Fruit fly (Drosophila melanogaster) Kc167 (cell line): ENCODE data around the gene CG11858.

Experiments
- Myc ChIP-seq: fragments of >200 bp; optimal IDR thresholded peaks from 2 replicates; lab custom pipeline; 2017; ENCODE audit warnings: missing external identifiers
- Sin3A ChIP-seq: fragments of >200 bp; optimal IDR thresholded peaks from 2 replicates; lab custom pipeline; 2018; ENCODE audit warnings: missing external identifiers
- h ChIP-seq: fragments of >200 bp; optimal IDR thresholded peaks from 3 replicates; lab custom pipeline; 2018; ENCODE audit warnings: missing external identifiers
- insv ChIP-seq: fragments of >200 bp; optimal IDR thresholded peaks from 3 replicates; lab custom pipeline; 2018; ENCODE audit warnings: missing external identifiers
- psq ChIP-seq: fragments of >200 bp; optimal IDR thresholded peaks from 2 replicates; lab custom pipeline; 2017; ENCODE audit warnings: missing external identifiers
- ttk ChIP-seq: sonication (Bioruptor generic); optimal IDR thresholded peaks from 2 replicates; lab custom pipeline; 2017; ENCODE audit warnings: missing external identifiers

Gene CG11858

DNA sequence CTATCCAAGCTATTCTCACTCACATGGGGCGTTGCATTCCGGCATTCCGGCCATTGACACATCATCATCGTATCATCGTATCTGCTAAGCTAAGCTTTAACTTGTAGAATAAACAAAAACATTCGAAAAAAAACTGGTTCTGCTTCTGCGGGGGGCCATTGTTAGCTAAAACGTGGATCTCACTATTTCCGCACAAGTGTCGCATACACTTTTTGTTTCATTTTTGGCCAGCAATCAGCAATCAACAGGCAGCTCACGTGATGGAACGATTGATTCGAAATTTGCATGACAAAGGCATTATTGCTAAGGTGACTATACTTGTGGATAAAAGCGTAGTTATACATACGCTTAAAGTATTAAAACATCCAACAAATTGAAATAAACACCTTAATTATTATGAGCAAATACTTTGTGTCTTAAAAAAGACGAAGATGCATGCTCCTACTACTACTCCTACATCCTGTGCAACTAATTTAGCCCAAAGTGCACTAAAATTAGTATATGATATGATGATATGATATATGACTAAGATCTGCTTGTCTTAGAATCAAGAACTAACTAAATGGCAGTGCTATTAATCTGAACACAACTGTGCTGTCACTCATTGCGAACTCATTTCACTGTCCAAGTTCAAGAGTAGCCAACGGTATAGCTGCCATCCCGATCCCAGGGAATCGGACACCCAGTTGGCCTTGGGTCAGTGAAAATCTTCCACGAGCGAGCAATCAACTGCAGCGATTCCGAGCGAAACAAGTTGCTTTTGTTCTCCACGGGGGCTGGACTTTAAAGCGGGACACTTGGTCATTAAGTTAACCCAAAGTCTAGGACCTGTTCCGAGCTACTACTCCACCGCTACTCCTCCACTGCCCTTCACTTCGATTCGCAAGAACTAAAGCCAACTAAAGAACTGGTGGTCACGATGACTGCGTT is 23.5 kb upstream of the CG11858 start:
- TF ChIP-seq h (lab: Kevin White, UChicago) (no peak), psq (no peak), ttk (lab: Kevin White, UChicago) (no peak), insv (lab: Kevin White, UChicago) (no peak), Myc (no peak), Sin3A (lab: Kevin White, UChicago) (no peak)

DNA sequence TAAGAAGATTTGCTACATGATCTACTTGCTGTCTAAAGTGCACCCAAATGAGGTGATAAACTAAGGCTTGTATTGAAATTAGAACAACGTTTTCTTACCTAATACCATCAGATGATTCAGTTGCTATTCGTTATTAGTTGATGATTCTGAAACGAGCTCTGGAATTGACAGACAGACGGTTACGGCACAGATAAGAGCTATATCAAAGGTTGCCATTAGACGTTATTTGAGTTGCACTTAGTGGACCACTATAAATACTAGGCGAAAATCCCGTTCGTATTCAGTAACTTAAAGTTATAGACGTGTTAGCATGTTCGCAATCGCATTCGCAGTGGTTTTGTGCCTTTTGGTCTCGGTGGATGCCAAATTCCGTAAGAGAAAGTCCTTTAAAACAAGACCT is 22.7 kb upstream of the CG11858 start, which contains the start of gene to:
Gene to (plus strand): TSS at position 301 of the 400 bp plus-strand sequence.
- TF ChIP-seq Sin3A (lab: Kevin White, UChicago) (no peak), psq (no peak), h (lab: Kevin White, UChicago) (no peak), insv (lab: Kevin White, UChicago) (no peak), Myc (no peak), ttk (lab: Kevin White, UChicago) (no peak)

DNA sequence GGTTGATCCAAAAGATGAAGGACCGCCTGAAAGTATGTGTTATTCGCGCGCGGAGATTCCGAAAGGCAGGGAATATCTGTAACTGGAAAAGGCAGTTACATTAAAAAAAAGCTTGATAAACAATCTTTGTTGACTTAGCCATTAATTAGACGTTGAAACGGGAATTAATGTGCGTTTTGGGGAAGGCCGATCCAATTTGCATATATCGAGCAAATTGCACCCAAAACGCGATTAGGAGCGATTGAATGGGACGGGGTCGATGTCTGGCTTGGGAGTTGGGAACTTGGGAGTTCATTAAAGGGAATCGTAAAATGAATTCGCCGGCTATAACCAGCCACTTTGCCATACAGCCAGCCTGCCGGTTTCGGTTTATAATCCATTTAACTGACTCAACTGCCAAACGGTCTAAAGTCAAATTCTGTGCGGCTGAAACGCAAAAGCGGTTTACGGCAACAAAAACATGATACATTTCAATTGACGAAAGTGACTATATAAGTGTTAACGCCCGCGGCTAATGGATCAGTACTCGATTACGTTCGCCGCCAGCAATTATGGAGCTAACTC is 21.0 kb upstream of the CG11858 start, which contains the start of gene CG11854:
Gene CG11854 (plus strand): TSS at position 514 of the 564 bp plus-strand sequence.
- TF ChIP-seq Sin3A (lab: Kevin White, UChicago) = no peak
- no peak for TF ChIP-seq ttk (lab: Kevin White, UChicago)
- TF ChIP-seq Myc = no peak
- TF ChIP-seq insv (lab: Kevin White, UChicago) = no peak
- no peak for TF ChIP-seq h (lab: Kevin White, UChicago)
- TF ChIP-seq psq = no peak

DNA sequence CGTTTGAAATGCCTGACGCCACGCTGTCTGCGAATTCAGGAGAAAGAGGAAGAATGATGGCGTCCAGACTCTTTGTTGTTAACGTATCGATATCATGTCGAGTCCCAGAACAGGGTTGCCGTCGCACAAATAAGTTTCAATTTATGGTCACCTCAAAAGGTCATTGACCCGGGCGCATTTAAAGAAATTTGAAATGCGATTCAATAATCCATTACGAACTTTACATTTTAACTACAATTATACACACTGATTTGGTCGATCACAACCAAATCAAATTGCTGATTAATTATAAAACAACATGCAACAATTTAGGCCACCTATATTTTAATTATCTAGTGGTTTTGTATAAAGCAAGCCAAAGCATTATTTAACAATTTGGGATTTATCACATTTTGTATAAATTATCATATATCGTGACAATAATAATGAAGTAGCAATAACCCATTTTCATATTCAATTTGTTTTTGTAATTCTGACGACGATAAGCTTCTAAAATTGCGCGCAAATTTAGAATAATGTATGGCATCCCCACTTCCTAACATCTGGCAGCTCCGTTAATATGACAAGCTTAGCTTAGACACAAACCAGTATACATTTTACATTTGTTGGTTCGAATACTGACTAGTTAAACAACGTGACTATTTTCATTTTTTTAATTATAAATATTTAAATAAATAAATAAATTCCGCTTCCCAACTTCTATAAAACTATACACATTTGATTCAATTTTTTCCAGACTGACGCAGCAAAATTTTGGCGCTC is 17.3 kb upstream of the CG11858 start, which contains the start of gene bam:
Gene bam (minus strand): TSS at position 58 of the 762 bp plus-strand sequence.
- TF ChIP-seq psq = no peak
- no peak for TF ChIP-seq Myc
- TF ChIP-seq insv (lab: Kevin White, UChicago) = no peak
- TF ChIP-seq Sin3A (lab: Kevin White, UChicago) = no peak
- TF ChIP-seq ttk (lab: Kevin White, UChicago) = no peak
- TF ChIP-seq h (lab: Kevin White, UChicago) = no peak

DNA sequence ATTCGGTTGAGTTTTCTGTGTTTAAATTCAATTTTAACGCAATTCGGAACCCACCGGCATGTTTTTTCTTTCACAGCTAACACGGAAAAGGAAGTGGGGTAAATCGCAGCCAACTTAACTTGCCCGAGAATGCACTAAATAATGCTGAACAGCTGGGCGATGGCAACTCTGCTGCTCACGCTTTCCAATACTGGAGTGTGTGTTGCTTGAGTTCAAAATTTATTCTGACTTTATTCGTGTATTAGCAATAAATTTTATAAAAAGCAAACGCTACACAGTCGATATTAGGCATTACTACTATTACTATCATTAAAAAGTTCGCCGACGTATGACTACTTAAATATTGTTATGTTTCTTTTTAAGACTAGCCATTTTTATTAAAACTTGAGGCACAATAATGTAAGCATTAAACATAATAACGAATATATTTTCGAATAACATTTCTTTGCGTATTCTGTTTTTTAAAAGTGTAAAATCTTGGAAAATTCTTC is 15.1 kb upstream of the CG11858 start, which contains the start of the genes RpS27 and Nup37:
Gene RpS27 (minus strand): TSS at position 136 of the 491 bp plus-strand sequence.
Gene Nup37 (plus strand): TSS at position 280 of the 491 bp plus-strand sequence.
- TF ChIP-seq h (lab: Kevin White, UChicago) (no peak), Myc (no peak), psq (no peak), ttk (lab: Kevin White, UChicago) (no peak), Sin3A (lab: Kevin White, UChicago) (no peak), insv (lab: Kevin White, UChicago) (no peak)

DNA sequence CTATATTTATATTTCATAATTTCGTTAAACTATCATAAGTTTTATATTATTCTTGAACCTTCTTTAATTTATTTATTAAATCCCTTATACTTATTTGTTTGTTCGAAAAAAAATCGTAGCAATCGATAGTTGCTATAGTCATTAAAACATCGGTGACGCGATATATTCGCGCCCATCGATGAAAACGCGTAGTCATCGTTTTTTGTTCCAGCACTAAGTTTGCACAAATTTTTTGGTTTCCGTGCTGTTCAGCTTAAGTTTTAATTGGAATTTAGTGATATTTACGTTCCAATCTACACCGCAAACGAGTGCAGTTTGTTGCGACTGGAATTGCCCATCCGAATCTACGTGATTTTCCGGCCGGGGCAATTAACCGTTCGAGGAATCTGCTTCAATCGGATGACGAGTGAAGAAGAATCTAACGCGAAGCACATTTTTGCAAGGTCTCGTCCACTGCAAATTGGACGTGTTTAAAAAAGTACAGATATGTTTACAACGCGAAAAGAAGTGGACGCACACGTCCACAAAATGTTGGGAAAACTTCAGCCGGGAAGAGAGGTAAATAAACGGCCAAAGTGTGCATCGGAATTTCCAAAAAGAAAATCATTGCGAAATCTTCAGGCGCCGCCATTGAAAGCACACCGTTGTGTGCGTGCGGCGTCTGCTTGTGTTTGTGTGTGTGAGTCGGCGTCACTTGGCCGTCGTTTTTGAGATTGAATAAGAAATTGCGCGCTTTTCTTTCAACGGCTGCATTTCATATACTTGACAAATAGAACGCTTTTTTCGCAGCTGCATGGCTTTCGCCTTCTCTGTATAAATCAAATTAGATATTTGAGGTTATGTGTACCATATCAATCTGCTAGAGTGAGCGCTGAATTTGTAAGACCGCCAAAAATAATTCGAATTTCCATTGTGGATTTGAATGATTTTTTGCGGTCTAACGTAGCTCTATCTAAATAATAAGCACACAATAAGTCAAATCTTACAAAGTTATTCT is 13.1 kb upstream of the CG11858 start, which contains the start of gene Nup358:
Gene Nup358 (plus strand): TSS at position 204 of the 997 bp plus-strand sequence.
- no peak for TF ChIP-seq insv (lab: Kevin White, UChicago)
- TF ChIP-seq Sin3A (lab: Kevin White, UChicago) = no peak
- no peak for TF ChIP-seq h (lab: Kevin White, UChicago)
- TF ChIP-seq psq = no peak
- no peak for TF ChIP-seq ttk (lab: Kevin White, UChicago)
- TF ChIP-seq Myc = no peak

DNA sequence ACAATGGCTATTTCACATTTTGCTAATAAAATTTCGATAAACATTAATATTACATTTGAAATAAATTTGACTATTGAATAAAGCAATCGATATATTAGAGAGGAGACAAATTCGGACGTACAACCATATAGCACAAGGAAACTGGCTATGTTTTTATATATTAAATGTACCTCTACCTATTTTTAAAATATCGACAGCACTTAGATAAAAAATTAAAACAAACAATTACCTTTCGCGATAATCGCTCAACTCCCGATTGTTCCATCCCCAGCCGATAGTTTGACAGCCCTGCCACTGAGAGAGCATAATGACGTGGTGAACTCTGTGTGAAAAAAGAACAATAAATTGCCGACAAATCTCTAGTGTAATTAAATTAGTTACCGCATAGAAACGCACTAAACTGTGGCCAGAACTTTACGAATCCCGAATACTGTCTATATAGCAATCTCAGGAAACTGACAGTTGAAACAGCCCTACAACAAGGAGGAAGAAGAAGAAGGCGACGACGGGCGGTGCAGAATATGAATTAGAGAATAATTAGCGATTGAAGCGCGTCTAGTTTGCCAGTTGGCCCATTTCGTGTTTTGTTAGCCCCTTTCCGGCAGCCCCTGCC is 3.8 kb upstream of the CG11858 start, which contains the start of gene CG11857:
Gene CG11857 (plus strand): TSS at position 271 of the 613 bp plus-strand sequence.
- TF ChIP-seq psq = no peak
- TF ChIP-seq Sin3A (lab: Kevin White, UChicago) = no peak
- TF ChIP-seq Myc = no peak
- no peak for TF ChIP-seq ttk (lab: Kevin White, UChicago)
- no peak for TF ChIP-seq h (lab: Kevin White, UChicago)
- no peak for TF ChIP-seq insv (lab: Kevin White, UChicago)

DNA sequence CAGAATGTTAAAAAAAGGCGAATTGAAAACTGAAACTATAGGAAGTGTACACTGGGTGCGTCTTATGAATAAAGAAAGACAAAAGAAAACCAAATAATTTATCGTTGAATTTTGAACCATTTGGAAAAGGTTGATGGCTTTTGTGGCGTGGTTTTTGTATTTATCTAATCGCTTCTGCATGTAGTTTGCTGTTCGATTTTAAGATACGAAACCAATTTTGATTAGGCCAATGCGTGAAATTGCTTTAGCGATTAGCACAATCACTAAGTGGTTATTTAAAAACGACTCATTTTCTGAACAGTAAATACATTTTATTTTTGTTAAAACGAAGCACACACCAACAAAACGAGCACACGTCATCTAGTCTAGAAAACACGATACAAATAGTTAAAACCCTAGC is 1.9 kb upstream of the CG11858 start:
- TF ChIP-seq insv (lab: Kevin White, UChicago) (no peak), Myc (no peak), ttk (lab: Kevin White, UChicago) (no peak), psq (no peak), h (lab: Kevin White, UChicago) (no peak), Sin3A (lab: Kevin White, UChicago) (no peak)

DNA sequence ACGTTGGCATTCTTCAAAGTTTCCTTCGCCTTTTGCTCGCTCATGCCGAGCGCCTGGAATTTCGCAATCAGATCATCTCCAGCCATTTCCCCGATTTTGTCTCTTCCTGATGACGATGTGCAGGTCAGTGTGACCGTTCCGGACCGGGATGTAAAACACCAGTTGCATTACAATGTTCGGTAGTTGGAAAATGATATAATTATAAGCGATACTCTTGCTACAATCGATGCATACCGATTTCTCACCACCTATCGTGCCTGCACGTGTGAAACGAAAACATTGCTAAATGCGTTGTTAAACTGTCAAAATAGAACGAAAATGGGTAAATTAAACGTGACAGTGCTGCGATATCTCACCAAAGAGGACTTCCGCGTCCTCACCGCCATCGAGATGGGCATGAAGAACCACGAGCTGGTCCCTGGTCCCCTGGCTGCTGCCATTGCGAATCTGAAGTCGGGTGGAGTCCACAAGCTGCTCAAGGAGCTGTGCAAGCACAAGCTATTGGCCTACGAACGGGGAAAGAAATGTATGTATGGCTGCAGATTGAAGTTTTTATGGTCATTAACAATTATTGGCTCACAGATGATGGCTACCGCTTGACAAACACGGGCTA is 3.2 kb downstream of the CG11858 start, which contains the start of the genes GlnRS and RIOK2:
Gene GlnRS (minus strand): TSS at position 133 of the 613 bp plus-strand sequence.
Gene RIOK2 (plus strand): TSS at position 256 of the 613 bp plus-strand sequence.
- no peak for TF ChIP-seq psq
- no peak for TF ChIP-seq Sin3A (lab: Kevin White, UChicago)
- no peak for TF ChIP-seq h (lab: Kevin White, UChicago)
